Worm (Caenorhabditis elegans): ENCODE measurements around the gene aagr-2.
A peak's percentile ranks its signal among the peaks of the same experiment; 100 is the strongest.

DNA sequence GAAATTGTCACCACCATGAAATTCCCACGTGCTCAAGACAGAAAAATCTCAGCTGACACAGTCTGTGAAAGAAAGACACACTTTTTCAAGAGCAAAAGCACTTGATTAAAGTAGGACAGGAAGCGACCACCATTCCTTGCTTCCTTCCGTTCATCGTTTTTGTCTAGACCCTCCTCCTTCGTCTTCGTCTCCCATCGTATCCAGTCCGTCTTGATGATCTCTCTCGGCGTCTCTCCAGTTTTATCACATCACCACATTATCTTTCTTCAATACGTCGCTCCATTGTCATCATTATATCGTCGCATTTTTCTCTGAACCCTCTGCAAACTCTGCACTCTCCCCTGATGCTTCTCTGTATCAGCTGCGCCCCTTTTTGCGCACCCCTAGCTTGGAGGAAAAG lies 16.9 kb downstream of the aagr-2 start:
- TF ChIP-seq lin-39 (tag; optimal IDR thresholded peaks at IDR 0.05): peak; percentile 25
- TF ChIP-seq fkh-10 (GFP tag; optimal IDR thresholded peaks at IDR 0.05): no peak
